Fruit fly (Drosophila melanogaster) whole organism, embryonic: Measurements from ENCODE around the gene Dscam2.

Source experiments
- CG10543 ChIP-seq: fragments of 200-800 bp; sonication (Bioruptor generic); optimal IDR thresholded peaks from 3 replicates; lab custom pipeline; 2017; ENCODE audit warnings: missing biosample characterization, mild to moderate bottlenecking, missing genetic modification characterization, moderate library complexity
- CG17612 ChIP-seq: fragments of 200-800 bp; sonication (Bioruptor generic); IDR thresholded peaks from 2 replicates; pipeline ENCODE4 v1.3.6; 2022; ENCODE audit warnings: missing biosample characterization, missing genetic modification characterization
- CG4617 ChIP-seq: fragments of 200-800 bp; sonication (Bioruptor generic); optimal IDR thresholded peaks from 3 replicates; lab custom pipeline; 2016; ENCODE audit warnings: missing biosample characterization, missing genetic modification characterization, borderline replicate concordance
- CG9437 ChIP-seq: fragments of 200-800 bp; sonication (Bioruptor generic); optimal IDR thresholded peaks from 2 replicates; lab custom pipeline; 2018; ENCODE audit warnings: missing biosample characterization, mild to moderate bottlenecking, missing genetic modification characterization
- ase ChIP-seq: fragments of 200-800 bp; sonication (Bioruptor generic); IDR thresholded peaks from 3 replicates; pipeline ENCODE4 v1.3.6; 2022; ENCODE audit warnings: missing biosample characterization, missing genetic modification characterization
- bowl ChIP-seq: fragments of 200-800 bp; sonication (Bioruptor generic); IDR thresholded peaks from 2 replicates; pipeline ENCODE4 v1.3.6; 2022; ENCODE audit warnings: missing biosample characterization, missing genetic modification characterization
- fru ChIP-seq: fragments of >200 bp; optimal IDR thresholded peaks from 2 replicates; lab custom pipeline; 2017
- ind ChIP-seq: fragments of 200-800 bp; sonication (Bioruptor generic); optimal IDR thresholded peaks from 3 replicates; lab custom pipeline; 2016; ENCODE audit warnings: missing biosample characterization, missing genetic modification characterization
- nau ChIP-seq: fragments of 200-800 bp; sonication (Bioruptor generic); optimal IDR thresholded peaks from 3 replicates; lab custom pipeline; 2017; ENCODE audit warnings: missing biosample characterization, mild to moderate bottlenecking, missing genetic modification characterization, missing genetic modification reagents
- nerfin-2 ChIP-seq: fragments of 200-800 bp; sonication (Bioruptor generic); IDR thresholded peaks from 2 replicates; pipeline ENCODE4 v1.3.6; 2022; ENCODE audit warnings: missing biosample characterization, missing genetic modification characterization; ENCODE audit not compliant: partially characterized antibody
- pzg ChIP-seq: fragments of 200-800 bp; sonication (Bioruptor generic); optimal IDR thresholded peaks from 3 replicates; lab custom pipeline; 2018; ENCODE audit warnings: missing biosample characterization, mild to moderate bottlenecking, missing genetic modification characterization, moderate library complexity
- schlank ChIP-seq: fragments of 200-800 bp; sonication (Bioruptor generic); optimal IDR thresholded peaks from 2 replicates; lab custom pipeline; 2018; ENCODE audit warnings: missing biosample characterization, mild to moderate bottlenecking, missing genetic modification characterization

- TF ChIP-seq CG10543: no peak
- TF ChIP-seq bowl (GFP tag; lab: Robert Waterston, UW): no peak
- no peak for TF ChIP-seq ase (GFP tag; lab: Robert Waterston, UW)
- TF ChIP-seq CG9437: no peak
- TF ChIP-seq CG4617: no peak
- TF ChIP-seq schlank: no peak
- TF ChIP-seq ind (GFP tag; lab: Kevin White, UChicago): no peak
- no peak for TF ChIP-seq fru (lab: Kevin White, UChicago)
- no peak for TF ChIP-seq pzg (GFP tag; lab: Kevin White, UChicago)
- TF ChIP-seq CG17612 (GFP tag; lab: Robert Waterston, UW): no peak
- no peak for TF ChIP-seq nerfin-2 (GFP tag; lab: Robert Waterston, UW)
- no peak for TF ChIP-seq nau (GFP tag; lab: Kevin White, UChicago)
Measured at dm6 chr3L:7131447-7131983, 58.2 kb downstream of the Dscam2 start, which contains the start of gene Acbp2.
